Worm (Caenorhabditis elegans) whole organism, L1 larva: ENCODE results near the gene F46B3.16.
A peak's percentile ranks its signal among the peaks of the same experiment; 100 is the strongest.

Source experiments
- C16A3.4 ChIP-seq: fragments of 150-350 bp; optimal IDR thresholded peaks from 2 replicates; lab custom pipeline; 2014; ENCODE audit warnings: missing biosample characterization, missing genetic modification characterization
- Y116A8C.19 ChIP-seq: sonication (generic microtip); optimal IDR thresholded peaks from 2 replicates; lab custom pipeline; 2016; ENCODE audit warnings: missing compliant biosample characterization, missing genetic modification characterization, borderline replicate concordance
- aha-1 ChIP-seq: fragments of 150-350 bp; optimal IDR thresholded peaks from 2 replicates; lab custom pipeline; 2014; ENCODE audit warnings: missing biosample characterization, missing genetic modification characterization
- blmp-1 ChIP-seq: fragments of 150-350 bp; optimal IDR thresholded peaks from 2 replicates; lab custom pipeline; 2014; ENCODE audit warnings: missing biosample characterization, missing genetic modification characterization
- ceh-88 ChIP-seq: fragments of 200-800 bp; sonication (Bioruptor generic); IDR thresholded peaks from 2 replicates; pipeline ENCODE4 v1.3.6; 2022; ENCODE audit warnings: missing genetic modification characterization, missing compliant biosample characterization
- ceh-90 ChIP-seq: sonication (generic microtip); optimal IDR thresholded peaks from 2 replicates; lab custom pipeline; 2016; ENCODE audit warnings: missing genetic modification characterization, missing compliant biosample characterization
- dpl-1 ChIP-seq, 3 experiments: fragments of 150-350 bp in 2 of 3; sonication (generic microtip) in 1 of 3; optimal IDR thresholded peaks; 2 replicates each; lab custom pipeline; 2014 to 2017; ENCODE audit warnings: missing biosample characterization in 3 of 3, missing genetic modification characterization in 3 of 3, missing genetic modification reagents in 3 of 3
- efl-1 ChIP-seq, 4 experiments: fragments of 150-350 bp; optimal IDR thresholded peaks in 3 of 4; peaks in 1 of 4; 1 replicate in 1 of 4; 2 replicates in 3 of 4; lab custom pipeline; 2014; ENCODE audit warnings: missing biosample characterization in 2 of 4, missing genetic modification characterization in 2 of 4, missing genetic modification reagents in 2 of 4
- elt-2 ChIP-seq: sonication (generic microtip); optimal IDR thresholded peaks from 2 replicates; lab custom pipeline; 2016; ENCODE audit warnings: missing genetic modification characterization, mild to moderate bottlenecking, inconsistent platforms, missing compliant biosample characterization, missing genetic modification reagents
- elt-3 ChIP-seq, 6 experiments: fragments of 150-350 bp in 1 of 6; sonication (generic microtip); optimal IDR thresholded peaks; 2 replicates each; lab custom pipeline; 2017 to 2018; ENCODE audit warnings: missing biosample characterization in 6 of 6, missing genetic modification characterization in 6 of 6, inconsistent platforms in 1 of 6
- ets-5 ChIP-seq: fragments of 200-800 bp; sonication (Bioruptor generic); IDR thresholded peaks from 2 replicates; pipeline ENCODE4 v1.3.6; 2022; ENCODE audit warnings: missing genetic modification characterization, missing compliant biosample characterization
- fkh-10 ChIP-seq: sonication (generic microtip); optimal IDR thresholded peaks from 2 replicates; lab custom pipeline; 2017; ENCODE audit warnings: missing biosample characterization, missing genetic modification reagents, missing genetic modification characterization
- fkh-8 ChIP-seq: sonication (generic microtip); optimal IDR thresholded peaks from 2 replicates; lab custom pipeline; 2016; ENCODE audit warnings: mild to moderate bottlenecking, missing genetic modification characterization, missing compliant biosample characterization
- lin-15B ChIP-seq: fragments of 150-350 bp; sonication (generic microtip); optimal IDR thresholded peaks from 3 replicates; lab custom pipeline; 2014; ENCODE audit warnings: missing biosample characterization, missing genetic modification characterization
- lin-35 ChIP-seq, 2 experiments: fragments of 150-350 bp; optimal IDR thresholded peaks; 2 replicates each; lab custom pipeline; 2014; ENCODE audit warnings: missing biosample characterization in 2 of 2, missing genetic modification characterization in 2 of 2, missing genetic modification reagents in 2 of 2
- lir-3 ChIP-seq: sonication (generic microtip); optimal IDR thresholded peaks from 2 replicates; lab custom pipeline; 2016; ENCODE audit warnings: mild to moderate bottlenecking, missing genetic modification characterization, moderate library complexity, missing compliant biosample characterization; ENCODE audit not compliant: poor library complexity
- lsy-2 ChIP-seq, 2 experiments: fragments of 150-350 bp; optimal IDR thresholded peaks; 2 replicates each; lab custom pipeline; 2014; ENCODE audit warnings: missing biosample characterization in 2 of 2, missing genetic modification characterization in 2 of 2
- mdl-1 ChIP-seq, 2 experiments: fragments of 150-350 bp; optimal IDR thresholded peaks; 2 replicates each; lab custom pipeline; 2014 to 2017; ENCODE audit warnings: missing biosample characterization in 2 of 2, missing genetic modification characterization in 2 of 2, inconsistent platforms in 1 of 2
- mef-2 ChIP-seq: fragments of 150-350 bp; optimal IDR thresholded peaks from 2 replicates; lab custom pipeline; 2014; ENCODE audit warnings: missing biosample characterization, missing genetic modification characterization
- mep-1 ChIP-seq: fragments of 150-350 bp; optimal IDR thresholded peaks from 2 replicates; lab custom pipeline; 2014; ENCODE audit warnings: missing biosample characterization, missing genetic modification characterization
- nhr-71 ChIP-seq: sonication (generic microtip); optimal IDR thresholded peaks from 2 replicates; lab custom pipeline; 2016; ENCODE audit warnings: mild to moderate bottlenecking, missing genetic modification characterization, moderate library complexity, missing compliant biosample characterization
- nhr-84 ChIP-seq: sonication (generic microtip); optimal IDR thresholded peaks from 2 replicates; lab custom pipeline; 2017; ENCODE audit warnings: missing biosample characterization, missing genetic modification characterization
- rnt-1 ChIP-seq: sonication (generic microtip); optimal IDR thresholded peaks from 2 replicates; lab custom pipeline; 2016; ENCODE audit warnings: mild to moderate bottlenecking, missing genetic modification characterization, moderate library complexity, missing compliant biosample characterization
- snpc-4 ChIP-seq: fragments of 150-350 bp; optimal IDR thresholded peaks from 2 replicates; lab custom pipeline; 2014; ENCODE audit warnings: missing biosample characterization, missing genetic modification characterization
- sox-4 ChIP-seq: sonication (generic microtip); optimal IDR thresholded peaks from 2 replicates; lab custom pipeline; 2016; ENCODE audit warnings: missing genetic modification characterization, missing compliant biosample characterization
- sptf-1 ChIP-seq: fragments of 150-350 bp; optimal IDR thresholded peaks from 2 replicates; lab custom pipeline; 2014; ENCODE audit warnings: missing biosample characterization, missing genetic modification characterization
- sup-37 ChIP-seq: fragments of 200-800 bp; sonication (Bioruptor generic); optimal IDR thresholded peaks from 2 replicates; lab custom pipeline; 2018; ENCODE audit warnings: mild to moderate bottlenecking, missing genetic modification characterization, missing compliant biosample characterization
- swsn-7 ChIP-seq: sonication (generic microtip); optimal IDR thresholded peaks from 2 replicates; lab custom pipeline; 2016; ENCODE audit warnings: missing genetic modification characterization, missing compliant biosample characterization
- unc-30 ChIP-seq: sonication (generic microtip); optimal IDR thresholded peaks from 2 replicates; lab custom pipeline; 2017; ENCODE audit warnings: missing biosample characterization, missing genetic modification characterization
- xbp-1 ChIP-seq: sonication (generic microtip); optimal IDR thresholded peaks from 2 replicates; lab custom pipeline; 2016; ENCODE audit warnings: missing genetic modification characterization, missing compliant biosample characterization

The F46B3.16 gene

ce11 chrV:20660025-20660424 lies 25.6 kb downstream of the F46B3.16 start, which contains the start of gene W01F3.2:
W01F3.2 (plus strand) TSS chrV:20660325.
- peak in 1 of 2 experiments; percentile 13 for TF ChIP-seq lin-35 (GFP tag; optimal IDR thresholded peaks at IDR 0.05; lab: Kevin White, UChicago)
- TF ChIP-seq xbp-1 (tag; lab: Kevin White, UChicago) = no peak
- TF ChIP-seq elt-3 (tag; optimal IDR thresholded peaks at IDR 0.05; lab: Kevin White, UChicago) = peak in 1 of 6 experiments; percentile 47

- no peak for TF ChIP-seq snpc-4 (tag; lab: Kevin White, UChicago)
- peak; percentile 90 for TF ChIP-seq blmp-1
Measured at ce11 chrV:20662474-20662873, 28.0 kb downstream of the F46B3.16 start.

- TF ChIP-seq lin-15B (tag; lab: Kevin White, UChicago) = no peak
- TF ChIP-seq Y116A8C.19 (tag; lab: Kevin White, UChicago) = no peak
- peak; percentile 74 for TF ChIP-seq blmp-1
Measured at ce11 chrV:20663736-20664135, 29.3 kb downstream of the F46B3.16 start.

- TF ChIP-seq ets-5 (GFP tag; lab: Robert Waterston, UW) = no peak
- peak; percentile 99 for TF ChIP-seq blmp-1
Measured at ce11 chrV:20664930-20665329, 30.5 kb downstream of the F46B3.16 start.

ce11 chrV:20666905-20667304 lies 32.5 kb downstream of the F46B3.16 start, which contains the start of gene mlt-11:
mlt-11 (plus strand) TSS chrV:20667205.
- TF ChIP-seq blmp-1 = peak; percentile 76
- no peak for TF ChIP-seq mdl-1 (tag; optimal IDR thresholded peaks at IDR 0.05; lab: Kevin White, UChicago)
- TF ChIP-seq ceh-90 (tag; lab: Kevin White, UChicago) = no peak
- TF ChIP-seq lir-3 (tag; lab: Kevin White, UChicago) = no peak

- TF ChIP-seq efl-1 (optimal IDR thresholded peaks at IDR 0.05; lab: Kevin White, UChicago) = no peak
- TF ChIP-seq efl-1 (GFP tag; optimal IDR thresholded peaks at IDR 0.05 in 1 of 2; lab: Kevin White, UChicago) = peak in 1 of 2 experiments; percentile 73
- TF ChIP-seq fkh-8 (tag; lab: Kevin White, UChicago) = no peak
- TF ChIP-seq, all 84 proteins: peak for 1
Measured at ce11 chrV:20670625-20671024, 36.2 kb downstream of the F46B3.16 start.

ce11 chrV:20680189-20680588 lies 45.8 kb downstream of the F46B3.16 start:
- TF ChIP-seq dpl-1 (GFP tag; optimal IDR thresholded peaks at IDR 0.05; lab: Kevin White, UChicago) = no peak
- TF ChIP-seq fkh-8 (tag; lab: Kevin White, UChicago) = peak; percentile 31

- TF ChIP-seq rnt-1 (tag; lab: Kevin White, UChicago) (no peak), mdl-1 (tag; optimal IDR thresholded peaks at IDR 0.05; lab: Kevin White, UChicago) (no peak), aha-1 (tag; lab: Kevin White, UChicago) (no peak), mef-2 (tag; lab: Kevin White, UChicago) (no peak), nhr-84 (tag; lab: Kevin White, UChicago) (no peak), ceh-88 (GFP tag; lab: Robert Waterston, UW) (no peak), nhr-71 (tag; lab: Kevin White, UChicago) (no peak), fkh-10 (GFP tag; lab: Kevin White, UChicago) (no peak), unc-30 (no peak), sox-4 (no peak), lsy-2 (tag; optimal IDR thresholded peaks at IDR 0.05; lab: Kevin White, UChicago) (no peak), dpl-1 (GFP tag; optimal IDR thresholded peaks at IDR 0.05; lab: Kevin White, UChicago) (no peak), sup-37 (GFP tag; lab: Kevin White, UChicago) (no peak), C16A3.4 (tag; lab: Kevin White, UChicago) (no peak), swsn-7 (tag; lab: Kevin White, UChicago) (no peak), mep-1 (tag; lab: Kevin White, UChicago) (no peak), elt-2 (tag; lab: Kevin White, UChicago) (no peak), lir-3 (tag; lab: Kevin White, UChicago) (no peak), sptf-1 (tag; lab: Kevin White, UChicago) (no peak)
Measured at ce11 chrV:20681120-20681519, 46.7 kb downstream of the F46B3.16 start, which contains the start of gene srsx-35. srsx-35 (plus strand) TSS chrV:20681420.
